Fruit fly (Drosophila melanogaster) whole organism, embryonic: ENCODE measurements around the gene CG31809.
A peak's percentile ranks its signal among the peaks of the same experiment; 100 is the strongest.

Experiments
- Antp ChIP-seq: fragments of 200-800 bp; sonication (Bioruptor generic); optimal IDR thresholded peaks from 3 replicates; lab custom pipeline; 2016; ENCODE audit warnings: missing biosample characterization, missing genetic modification characterization
- CG11093 ChIP-seq: fragments of 200-800 bp; sonication (Bioruptor generic); IDR thresholded peaks from 3 replicates; pipeline ENCODE4 v1.3.6; 2022; ENCODE audit warnings: missing biosample characterization, missing genetic modification characterization
- CG12104 ChIP-seq: fragments of 200-800 bp; sonication (Bioruptor generic); optimal IDR thresholded peaks from 3 replicates; lab custom pipeline; 2016; ENCODE audit warnings: missing biosample characterization, missing genetic modification characterization
- CG12299 ChIP-seq: fragments of 200-800 bp; sonication (Bioruptor generic); optimal IDR thresholded peaks from 2 replicates; lab custom pipeline; 2018; ENCODE audit warnings: missing biosample characterization, mild to moderate bottlenecking, missing genetic modification characterization
- CG1233 ChIP-seq: fragments of 200-800 bp; sonication (Bioruptor generic); optimal IDR thresholded peaks from 4 replicates; lab custom pipeline; 2018; ENCODE audit warnings: missing biosample characterization, mild to moderate bottlenecking, missing genetic modification characterization
- CG12744 ChIP-seq: fragments of 200-800 bp; sonication (Bioruptor generic); optimal IDR thresholded peaks from 2 replicates; lab custom pipeline; 2016; ENCODE audit warnings: missing biosample characterization, missing genetic modification characterization
- CG13894 ChIP-seq: fragments of 200-800 bp; sonication (Bioruptor generic); optimal IDR thresholded peaks from 3 replicates; lab custom pipeline; 2018; ENCODE audit warnings: missing biosample characterization, mild to moderate bottlenecking, missing genetic modification characterization, moderate library complexity
- CG14965 ChIP-seq: fragments of 200-800 bp; sonication (Bioruptor generic); optimal IDR thresholded peaks from 2 replicates; lab custom pipeline; 2016; ENCODE audit warnings: missing biosample characterization, missing genetic modification characterization, borderline replicate concordance
- CG15073 ChIP-seq: fragments of 200-800 bp; sonication (Bioruptor generic); optimal IDR thresholded peaks from 2 replicates; lab custom pipeline; 2016; ENCODE audit warnings: missing biosample characterization, missing genetic modification characterization
- CG18599 ChIP-seq: fragments of 200-800 bp; sonication (Bioruptor generic); optimal IDR thresholded peaks from 3 replicates; lab custom pipeline; 2017; ENCODE audit warnings: missing biosample characterization, missing genetic modification characterization, mild to moderate bottlenecking, moderate library complexity, missing genetic modification reagents
- CG2129 ChIP-seq: fragments of 200-800 bp; sonication (Bioruptor generic); IDR thresholded peaks from 2 replicates; pipeline ENCODE4 v1.3.6; 2022; ENCODE audit warnings: missing biosample characterization, missing genetic modification characterization; ENCODE audit not compliant: partially characterized antibody
- CG2678 ChIP-seq: fragments of 200-800 bp; sonication (Bioruptor generic); optimal IDR thresholded peaks from 3 replicates; lab custom pipeline; 2019; ENCODE audit warnings: missing biosample characterization, mild to moderate bottlenecking, missing genetic modification characterization, moderate library complexity
- CG30020 ChIP-seq: fragments of 200-800 bp; optimal IDR thresholded peaks from 2 replicates; lab custom pipeline; 2019; ENCODE audit warnings: missing biosample characterization, mild to moderate bottlenecking, missing genetic modification characterization, moderate library complexity
- CG31365 ChIP-seq: fragments of 200-800 bp; sonication (Bioruptor generic); optimal IDR thresholded peaks from 2 replicates; lab custom pipeline; 2018; ENCODE audit warnings: missing biosample characterization, mild to moderate bottlenecking, missing genetic modification characterization
- CG32772 ChIP-seq: fragments of 200-800 bp; sonication (Bioruptor generic); IDR thresholded peaks from 2 replicates; pipeline ENCODE4 v1.3.6; 2022; ENCODE audit warnings: missing biosample characterization, missing genetic modification characterization
- CG33213 ChIP-seq: fragments of 200-800 bp; sonication (Bioruptor generic); optimal IDR thresholded peaks from 3 replicates; lab custom pipeline; 2016; ENCODE audit warnings: missing biosample characterization, missing genetic modification characterization
- CG3995 ChIP-seq: fragments of 200-800 bp; sonication (Bioruptor generic); optimal IDR thresholded peaks from 3 replicates; lab custom pipeline; 2016; ENCODE audit warnings: missing biosample characterization, missing genetic modification characterization
- CG5180 ChIP-seq: fragments of 200-800 bp; sonication (Bioruptor generic); optimal IDR thresholded peaks from 3 replicates; lab custom pipeline; 2017; ENCODE audit warnings: missing biosample characterization, missing genetic modification characterization, mild to moderate bottlenecking, moderate library complexity, missing genetic modification reagents
- CG6683 ChIP-seq: fragments of 200-800 bp; sonication (Bioruptor generic); optimal IDR thresholded peaks from 2 replicates; lab custom pipeline; 2017; ENCODE audit warnings: missing biosample characterization, mild to moderate bottlenecking, missing genetic modification characterization, missing genetic modification reagents
- CG7556 ChIP-seq: fragments of 200-800 bp; sonication (Bioruptor generic); optimal IDR thresholded peaks from 2 replicates; lab custom pipeline; 2017; ENCODE audit warnings: missing biosample characterization, mild to moderate bottlenecking, missing genetic modification characterization
- CG7963 ChIP-seq: fragments of 200-800 bp; sonication (Bioruptor generic); IDR thresholded peaks from 3 replicates; pipeline ENCODE4 v1.3.6; 2022; ENCODE audit warnings: missing biosample characterization, missing genetic modification characterization; ENCODE audit not compliant: partially characterized antibody
- CG8290 ChIP-seq, 3 experiments: fragments of 200-800 bp; sonication (Bioruptor generic); optimal IDR thresholded peaks; 2 replicates each; lab custom pipeline; 2016 to 2019; ENCODE audit warnings: missing biosample characterization in 3 of 3, missing genetic modification characterization in 3 of 3, mild to moderate bottlenecking in 2 of 3, moderate library complexity in 1 of 3
- CG8924 ChIP-seq: fragments of 200-800 bp; optimal IDR thresholded peaks from 3 replicates; lab custom pipeline; 2019; ENCODE audit warnings: missing biosample characterization, mild to moderate bottlenecking, missing genetic modification characterization, moderate library complexity
- CG9817 ChIP-seq: fragments of 200-800 bp; sonication (Bioruptor generic); optimal IDR thresholded peaks from 2 replicates; lab custom pipeline; 2018; ENCODE audit warnings: missing biosample characterization, mild to moderate bottlenecking, missing genetic modification characterization, moderate library complexity
- CG9932 ChIP-seq: fragments of 200-800 bp; sonication (Bioruptor generic); IDR thresholded peaks from 2 replicates; pipeline ENCODE4 v1.3.6; 2022; ENCODE audit warnings: missing biosample characterization, missing genetic modification characterization
- Dbx ChIP-seq: fragments of 200-800 bp; sonication (Bioruptor generic); IDR thresholded peaks from 3 replicates; pipeline ENCODE4 v1.3.6; 2022; ENCODE audit warnings: missing biosample characterization, missing genetic modification characterization
- H15 ChIP-seq: fragments of 200-800 bp; sonication (Bioruptor generic); IDR thresholded peaks from 3 replicates; pipeline ENCODE4 v1.3.6; 2022; ENCODE audit warnings: missing biosample characterization, missing genetic modification characterization
- Hand ChIP-seq: fragments of 200-800 bp; sonication (Bioruptor generic); optimal IDR thresholded peaks from 2 replicates; lab custom pipeline; 2017; ENCODE audit warnings: mild to moderate bottlenecking, missing biosample characterization, missing genetic modification reagents, missing genetic modification characterization
- Jarid2 ChIP-seq: fragments of 200-800 bp; sonication (Bioruptor generic); optimal IDR thresholded peaks from 3 replicates; lab custom pipeline; 2017; ENCODE audit warnings: mild to moderate bottlenecking, missing biosample characterization, missing genetic modification reagents, missing genetic modification characterization
- Lhr ChIP-seq: fragments of 200-800 bp; sonication (Bioruptor generic); optimal IDR thresholded peaks from 3 replicates; lab custom pipeline; 2017; ENCODE audit warnings: mild to moderate bottlenecking, missing biosample characterization, missing genetic modification reagents, missing genetic modification characterization
- Nf-YC ChIP-seq: fragments of 200-800 bp; optimal IDR thresholded peaks from 3 replicates; lab custom pipeline; 2019; ENCODE audit warnings: missing biosample characterization, mild to moderate bottlenecking, missing genetic modification characterization, moderate library complexity
- TFAM ChIP-seq: fragments of 200-800 bp; sonication (Bioruptor generic); optimal IDR thresholded peaks from 2 replicates; lab custom pipeline; 2017; ENCODE audit warnings: missing biosample characterization, missing genetic modification characterization, inconsistent platforms
- dm ChIP-seq: fragments of 200-800 bp; sonication (Bioruptor generic); optimal IDR thresholded peaks from 3 replicates; lab custom pipeline; 2016; ENCODE audit warnings: missing biosample characterization, missing genetic modification characterization
- dmrt11E ChIP-seq: fragments of 200-800 bp; sonication (Bioruptor generic); optimal IDR thresholded peaks from 3 replicates; lab custom pipeline; 2018; ENCODE audit warnings: missing biosample characterization, mild to moderate bottlenecking, missing genetic modification characterization, moderate library complexity
- fd102C ChIP-seq: fragments of 200-800 bp; sonication (Bioruptor generic); optimal IDR thresholded peaks from 2 replicates; lab custom pipeline; 2018; ENCODE audit warnings: missing biosample characterization, mild to moderate bottlenecking, missing genetic modification characterization, moderate library complexity
- h ChIP-seq: fragments of >200 bp; optimal IDR thresholded peaks from 2 replicates; lab custom pipeline; 2017
- jigr1 ChIP-seq: fragments of 200-800 bp; sonication (Bioruptor generic); IDR thresholded peaks from 3 replicates; pipeline ENCODE4 v1.3.6; 2022; ENCODE audit warnings: missing biosample characterization, missing genetic modification characterization
- kni ChIP-seq: fragments of 200-800 bp; sonication (Bioruptor generic); optimal IDR thresholded peaks from 3 replicates; lab custom pipeline; 2017; ENCODE audit warnings: mild to moderate bottlenecking, missing biosample characterization, missing genetic modification reagents, missing genetic modification characterization
- lilli ChIP-seq: fragments of 200-800 bp; sonication (Bioruptor generic); optimal IDR thresholded peaks from 3 replicates; lab custom pipeline; 2016; ENCODE audit warnings: missing biosample characterization, missing genetic modification characterization
- prd ChIP-seq, 3 experiments: fragments of >200 bp in 2 of 3; fragments of 200-800 bp in 1 of 3; sonication (Bioruptor generic) in 1 of 3; optimal IDR thresholded peaks in 2 of 3; IDR thresholded peaks in 1 of 3; 2 replicates in 2 of 3; 3 replicates in 1 of 3; pipeline versions ENCODE4 v1.3.6 to Lab custom; 2017 to 2022; ENCODE audit warnings: missing biosample characterization in 1 of 3, missing genetic modification characterization in 1 of 3
- pum ChIP-seq: fragments of 200-800 bp; sonication (Bioruptor generic); optimal IDR thresholded peaks from 2 replicates; lab custom pipeline; 2016; ENCODE audit warnings: missing biosample characterization, missing genetic modification characterization
- sens ChIP-seq: fragments of 200-800 bp; sonication (Bioruptor generic); peaks from one replicate; lab custom pipeline; 2016; ENCODE audit warnings: missing biosample characterization, missing genetic modification characterization
- tx ChIP-seq: fragments of 200-800 bp; sonication (Bioruptor generic); optimal IDR thresholded peaks from 2 replicates; lab custom pipeline; 2016; ENCODE audit warnings: missing biosample characterization, missing genetic modification characterization
- unc-4 ChIP-seq: fragments of 200-800 bp; sonication (Bioruptor generic); IDR thresholded peaks from 2 replicates; pipeline ENCODE4 v1.3.6; 2022; ENCODE audit warnings: missing biosample characterization, missing genetic modification characterization; ENCODE audit not compliant: partially characterized antibody
- unpg ChIP-seq: fragments of 200-800 bp; sonication (Bioruptor generic); optimal IDR thresholded peaks from 3 replicates; lab custom pipeline; 2018; ENCODE audit warnings: missing biosample characterization, mild to moderate bottlenecking, missing genetic modification characterization, moderate library complexity
- wor ChIP-seq: fragments of 200-800 bp; sonication (Bioruptor generic); IDR thresholded peaks from 2 replicates; pipeline ENCODE4 v1.3.6; 2022; ENCODE audit warnings: missing biosample characterization, missing genetic modification characterization
- zfh1 ChIP-seq: fragments of 200-800 bp; sonication (Bioruptor generic); IDR thresholded peaks from 3 replicates; pipeline ENCODE4 v1.3.6; 2022; ENCODE audit warnings: missing biosample characterization, missing genetic modification characterization

CG31809 gene

dm6 chr2L:16815989-16816749, 42.3 kb downstream of the CG31809 start, which contains the start of gene mdy (continued):
- TF ChIP-seq CG8290 (GFP tag; optimal IDR thresholded peaks at IDR 0.05; lab: Kevin White, UChicago): peak; percentile 68
- peak in 1 of 2 experiments; percentile 66 for TF ChIP-seq CG8290 (tag; optimal IDR thresholded peaks at IDR 0.05; lab: Kevin White, UChicago)
- peak; percentile 63 for TF ChIP-seq CG9932 (GFP tag; lab: Robert Waterston, UW)
- TF ChIP-seq CG13894 (tag; lab: Kevin White, UChicago): no peak
- TF ChIP-seq Dbx (GFP tag; lab: Robert Waterston, UW): peak; percentile 49; the same call in 1 of the 3 replicates
- no peak; the same call in 1 of the 2 replicates for TF ChIP-seq wor
- no peak for TF ChIP-seq Hand
- TF ChIP-seq lilli (GFP tag; lab: Kevin White, UChicago): peak; percentile 80
- TF ChIP-seq CG7556 (GFP tag; lab: Kevin White, UChicago): peak; percentile 59
- peak; percentile 45; the same call in 1 of the 2 replicates for TF ChIP-seq CG32772 (GFP tag; lab: Robert Waterston, UW)
- TF ChIP-seq Antp: peak; percentile 56
- TF ChIP-seq CG12104 (GFP tag; lab: Kevin White, UChicago): peak; percentile 56
- no peak for TF ChIP-seq CG6683 (GFP tag; lab: Kevin White, UChicago)
- TF ChIP-seq Nf-YC (tag; lab: Kevin White, UChicago): peak; percentile 48
- TF ChIP-seq CG12744 (GFP tag; lab: Kevin White, UChicago): peak; percentile 13
- peak; percentile 92 for TF ChIP-seq sens (GFP tag; lab: Kevin White, UChicago)
- peak; percentile 74 for TF ChIP-seq CG8924 (tag; lab: Kevin White, UChicago)
- peak; percentile 2 for TF ChIP-seq CG1233 (GFP tag; lab: Kevin White, UChicago)
- TF ChIP-seq unc-4 (GFP tag; lab: Robert Waterston, UW): peak; percentile 55; the same call in 1 of the 2 replicates
- peak; percentile 36; the same call in 1 of the 3 replicates for TF ChIP-seq H15
- TF ChIP-seq CG12299: peak; percentile 37
- TF ChIP-seq Lhr (GFP tag; lab: Kevin White, UChicago): peak; percentile 79
- peak; percentile 53 for TF ChIP-seq CG18599 (GFP tag; lab: Kevin White, UChicago)
- TF ChIP-seq CG15073 (GFP tag; lab: Kevin White, UChicago): no peak
- no peak for TF ChIP-seq h (lab: Kevin White, UChicago)
- TF ChIP-seq CG31365 (tag; lab: Kevin White, UChicago): no peak
- peak; percentile 8 for TF ChIP-seq kni (GFP tag; lab: Kevin White, UChicago)
- TF ChIP-seq CG5180: peak; percentile 5
- peak; percentile 52 for TF ChIP-seq dmrt11E
- TF ChIP-seq CG11093 (GFP tag; lab: Robert Waterston, UW): 0 out of 3 replicates have a peak, but pooled peaks have one; percentile 25
- no peak for TF ChIP-seq prd (optimal IDR thresholded peaks at IDR 0.05; lab: Kevin White, UChicago)
- peak; percentile 69 for TF ChIP-seq prd (GFP tag; IDR thresholded peaks at IDR 0.05; lab: Robert Waterston, UW)
- no peak for TF ChIP-seq dm (GFP tag; lab: Kevin White, UChicago)
- TF ChIP-seq CG2129 (GFP tag; lab: Robert Waterston, UW): no peak
- peak; percentile 19 for TF ChIP-seq tx (GFP tag; lab: Kevin White, UChicago)
- no peak for TF ChIP-seq Jarid2
- no peak for TF ChIP-seq CG14965 (GFP tag; lab: Kevin White, UChicago)
- TF ChIP-seq CG30020: no peak
- TF ChIP-seq TFAM (GFP tag; lab: Kevin White, UChicago): no peak
- TF ChIP-seq CG7963: 0 out of 3 replicates have a peak, but pooled peaks have one; percentile 29
- TF ChIP-seq CG9817 (tag; lab: Kevin White, UChicago): peak; percentile 19
- TF ChIP-seq CG2678 (tag; lab: Kevin White, UChicago): no peak
- peak; percentile 2 for TF ChIP-seq pum
- no peak for TF ChIP-seq fd102C
- TF ChIP-seq CG33213 (GFP tag; lab: Kevin White, UChicago): peak; percentile 29
- no peak for TF ChIP-seq CG3995
- TF ChIP-seq unpg (GFP tag; lab: Kevin White, UChicago): peak; percentile 50
- TF ChIP-seq zfh1: peak; percentile 60; the same call in 2 of the 3 replicates
- TF ChIP-seq jigr1: no peak
